Worm (Caenorhabditis elegans) whole organism, young adult: ENCODE results near the gene C50F4.9.

ENCODE experiments used
- B0035.1 ChIP-seq: sonication (generic microtip); optimal IDR thresholded peaks from 2 replicates; lab custom pipeline; 2016; ENCODE audit warnings: missing genetic modification characterization, mild to moderate bottlenecking, missing compliant biosample characterization, missing genotype, missing genetic modification reagents
- B0336.3 ChIP-seq: fragments of 200-800 bp; sonication (Bioruptor generic); IDR thresholded peaks from 2 replicates; pipeline ENCODE4 v1.3.6; 2022; ENCODE audit warnings: missing genetic modification characterization, missing compliant biosample characterization
- C17E4.6 ChIP-seq: fragments of 200-800 bp; sonication (Bioruptor generic); IDR thresholded peaks from 2 replicates; pipeline ENCODE4 v1.3.6; 2022; ENCODE audit warnings: missing genetic modification reagents, missing genetic modification characterization, missing compliant biosample characterization
- F33H1.4 ChIP-seq: fragments of 200-800 bp; sonication (Bioruptor generic); IDR thresholded peaks from 2 replicates; pipeline ENCODE4 v1.3.6; 2022; ENCODE audit warnings: missing genetic modification reagents, missing genetic modification characterization, missing compliant biosample characterization
- Y53F4B.3 ChIP-seq: fragments of 200-800 bp; sonication (Bioruptor generic); IDR thresholded peaks from 2 replicates; pipeline ENCODE4 v1.3.6; 2022; ENCODE audit warnings: missing genetic modification reagents, missing genetic modification characterization, missing compliant biosample characterization
- Y53G8AR.9 ChIP-seq: fragments of 200-800 bp; sonication (Bioruptor generic); conservative IDR thresholded peaks from 2 replicates; pipeline ENCODE4 v1.3.6; 2022; ENCODE audit warnings: missing genetic modification reagents, missing genetic modification characterization, missing compliant biosample characterization
- atf-7 ChIP-seq: sonication (generic microtip); optimal IDR thresholded peaks from 2 replicates; lab custom pipeline; 2017; ENCODE audit warnings: mild to moderate bottlenecking, missing genetic modification characterization, missing compliant biosample characterization
- cebp-1 ChIP-seq, 2 experiments: fragments of 200-800 bp in 1 of 2; sonication (Bioruptor generic) in 1 of 2; sonication (generic microtip) in 1 of 2; IDR thresholded peaks in 1 of 2; optimal IDR thresholded peaks in 1 of 2; 2 replicates each; pipeline versions ENCODE4 v1.3.6 to Lab custom; 2017 to 2022; ENCODE audit warnings: missing compliant biosample characterization in 2 of 2, missing genetic modification characterization in 2 of 2, mild to moderate bottlenecking in 1 of 2, missing genetic modification reagents in 1 of 2, moderate library complexity in 1 of 2
- ceh-27 ChIP-seq: fragments of 200-800 bp; sonication (Bioruptor generic); optimal IDR thresholded peaks from 2 replicates; lab custom pipeline; 2018; ENCODE audit warnings: mild to moderate bottlenecking, missing genetic modification characterization, moderate library complexity, missing compliant biosample characterization
- ets-4 ChIP-seq: fragments of 200-800 bp; sonication (Bioruptor generic); optimal IDR thresholded peaks from 2 replicates; lab custom pipeline; 2018; ENCODE audit warnings: mild to moderate bottlenecking, missing genetic modification characterization, missing compliant biosample characterization
- him-1 ChIP-seq: sonication (generic microtip); optimal IDR thresholded peaks from 2 replicates; lab custom pipeline; 2016; ENCODE audit warnings: missing genotype, missing genetic modification reagents, missing genetic modification characterization, missing compliant biosample characterization
- hrde-1 ChIP-seq: sonication (generic microtip); optimal IDR thresholded peaks from 2 replicates; lab custom pipeline; 2016; ENCODE audit warnings: missing genetic modification characterization, mild to moderate bottlenecking, missing compliant biosample characterization, moderate library complexity, missing genotype, missing genetic modification reagents, borderline replicate concordance
- let-526 ChIP-seq: fragments of 200-800 bp; sonication (Bioruptor generic); IDR thresholded peaks from 2 replicates; pipeline ENCODE4 v1.3.6; 2022; ENCODE audit warnings: missing genetic modification reagents, missing genetic modification characterization, missing compliant biosample characterization
- madf-10 ChIP-seq: sonication (generic microtip); optimal IDR thresholded peaks from 2 replicates; lab custom pipeline; 2016; ENCODE audit warnings: mild to moderate bottlenecking, missing genetic modification characterization, missing compliant biosample characterization
- madf-3 ChIP-seq: fragments of 200-800 bp; sonication (Bioruptor generic); IDR thresholded peaks from 2 replicates; pipeline ENCODE4 v1.3.6; 2022; ENCODE audit warnings: missing genetic modification reagents, missing genetic modification characterization, missing compliant biosample characterization
- madf-6 ChIP-seq: fragments of 200-800 bp; sonication (Bioruptor generic); IDR thresholded peaks from 2 replicates; pipeline ENCODE4 v1.3.6; 2022; ENCODE audit warnings: missing genetic modification reagents, missing genetic modification characterization, missing compliant biosample characterization
- madf-8 ChIP-seq: fragments of 200-800 bp; sonication (Bioruptor generic); conservative IDR thresholded peaks from 2 replicates; pipeline ENCODE4 v1.3.6; 2022; ENCODE audit warnings: missing genetic modification reagents, missing genetic modification characterization, missing compliant biosample characterization
- mcd-1 ChIP-seq: fragments of 200-800 bp; sonication (Bioruptor generic); IDR thresholded peaks from 2 replicates; pipeline ENCODE4 v1.3.6; 2022; ENCODE audit warnings: missing genetic modification reagents, missing genetic modification characterization, missing compliant biosample characterization
- nfya-1 ChIP-seq: sonication (generic microtip); optimal IDR thresholded peaks from 2 replicates; lab custom pipeline; 2017; ENCODE audit warnings: antibody characterized with exemption, missing compliant biosample characterization, missing genetic modification characterization, borderline replicate concordance; ENCODE audit not compliant: insufficient read depth
- nfya-2 ChIP-seq: fragments of 200-800 bp; sonication (Bioruptor generic); IDR thresholded peaks from 2 replicates; pipeline ENCODE4 v1.3.6; 2022; ENCODE audit warnings: missing genetic modification reagents, missing genetic modification characterization, missing compliant biosample characterization
- nfyb-1 ChIP-seq: fragments of 200-800 bp; sonication (Bioruptor generic); IDR thresholded peaks from 2 replicates; pipeline ENCODE4 v1.3.6; 2022; ENCODE audit warnings: missing genetic modification reagents, missing genetic modification characterization, missing compliant biosample characterization
- nhr-120 ChIP-seq: fragments of 200-800 bp; sonication (Bioruptor generic); IDR thresholded peaks from 2 replicates; pipeline ENCODE4 v1.3.6; 2022; ENCODE audit warnings: missing genetic modification characterization, missing compliant biosample characterization
- nhr-179 ChIP-seq: sonication (generic microtip); optimal IDR thresholded peaks from 2 replicates; lab custom pipeline; 2016; ENCODE audit warnings: mild to moderate bottlenecking, missing genetic modification characterization, missing compliant biosample characterization
- nhr-80 ChIP-seq: sonication (generic microtip); optimal IDR thresholded peaks from 2 replicates; lab custom pipeline; 2016; ENCODE audit warnings: missing genetic modification characterization, missing compliant biosample characterization
- nhr-90 ChIP-seq: sonication (generic microtip); optimal IDR thresholded peaks from 2 replicates; lab custom pipeline; 2016; ENCODE audit warnings: missing genotype, mild to moderate bottlenecking, missing genetic modification characterization, missing compliant biosample characterization
- rec-8 ChIP-seq, 2 experiments: sonication (generic microtip); optimal IDR thresholded peaks; 2 replicates each; lab custom pipeline; 2016; ENCODE audit warnings: mild to moderate bottlenecking in 2 of 2, missing genetic modification characterization in 2 of 2, missing genetic modification reagents in 2 of 2, missing genotype in 2 of 2, missing biosample characterization in 1 of 2, missing compliant biosample characterization in 1 of 2, moderate library complexity in 1 of 2
- rpc-1 ChIP-seq, 2 experiments: fragments of 150-350 bp in 1 of 2; sonication (generic microtip) in 1 of 2; optimal IDR thresholded peaks; 2 replicates each; lab custom pipeline; 2014 to 2018; ENCODE audit warnings: missing biosample characterization in 1 of 2, missing genetic modification characterization in 1 of 2, missing genetic modification reagents in 1 of 2, missing genotype in 1 of 2
- snpc-1.1 ChIP-seq: sonication (generic microtip); optimal IDR thresholded peaks from 2 replicates; lab custom pipeline; 2017; ENCODE audit warnings: missing genetic modification characterization, mild to moderate bottlenecking, missing compliant biosample characterization, antibody characterized with exemption, moderate library complexity, missing genotype, missing genetic modification reagents; ENCODE audit not compliant: insufficient read depth
- snpc-1.3 ChIP-seq: sonication (generic microtip); optimal IDR thresholded peaks from 2 replicates; lab custom pipeline; 2017; ENCODE audit warnings: missing genetic modification characterization, mild to moderate bottlenecking, missing compliant biosample characterization, antibody characterized with exemption, moderate library complexity, missing genotype, missing genetic modification reagents; ENCODE audit not compliant: insufficient read depth
- tbx-9 ChIP-seq: sonication (generic microtip); optimal IDR thresholded peaks from 2 replicates; lab custom pipeline; 2016; ENCODE audit warnings: borderline replicate concordance, missing genetic modification characterization, inconsistent platforms, missing compliant biosample characterization
- unc-62 ChIP-seq: fragments of 150-350 bp; optimal IDR thresholded peaks from 2 replicates; lab custom pipeline; 2014; ENCODE audit warnings: missing biosample characterization, missing genetic modification reagents, missing genetic modification characterization
- zfh-2 ChIP-seq: fragments of 200-800 bp; sonication (Bioruptor generic); conservative IDR thresholded peaks from 2 replicates; pipeline ENCODE4 v1.3.6; 2022; ENCODE audit warnings: missing genetic modification reagents, missing genetic modification characterization, missing compliant biosample characterization
- zim-3 ChIP-seq: sonication (generic microtip); optimal IDR thresholded peaks from 2 replicates; lab custom pipeline; 2017; ENCODE audit warnings: mild to moderate bottlenecking, missing genetic modification characterization, moderate library complexity, missing compliant biosample characterization
- ztf-22 ChIP-seq: fragments of 200-800 bp; sonication (Bioruptor generic); optimal IDR thresholded peaks from 2 replicates; lab custom pipeline; 2018; ENCODE audit warnings: mild to moderate bottlenecking, missing genetic modification characterization, moderate library complexity, missing compliant biosample characterization
- ztf-28 ChIP-seq: fragments of 200-800 bp; sonication (Bioruptor generic); IDR thresholded peaks from 2 replicates; pipeline ENCODE4 v1.3.6; 2022; ENCODE audit warnings: missing genetic modification reagents, missing genetic modification characterization, missing compliant biosample characterization
- ztf-3 ChIP-seq: fragments of 200-800 bp; sonication (Bioruptor generic); optimal IDR thresholded peaks from 2 replicates; lab custom pipeline; 2018; ENCODE audit warnings: mild to moderate bottlenecking, missing genetic modification characterization, missing compliant biosample characterization
- ztf-6 ChIP-seq: fragments of 200-800 bp; sonication (Bioruptor generic); IDR thresholded peaks from 2 replicates; pipeline ENCODE4 v1.3.6; 2022; ENCODE audit warnings: missing genetic modification reagents, missing genetic modification characterization, missing compliant biosample characterization

Gene C50F4.9

ce11 chrV:9491440-9492160, 32.4 kb downstream of the C50F4.9 start, which contains the start of gene K06A4.7:
TSS of gene K06A4.7 (minus strand) at chrV:9491490.
- TF ChIP-seq C17E4.6 (GFP tag; lab: Robert Waterston, UW) = no peak
- no peak for TF ChIP-seq mcd-1 (GFP tag; lab: Robert Waterston, UW)
- no peak for TF ChIP-seq zfh-2 (GFP tag; lab: Robert Waterston, UW)
- no peak for TF ChIP-seq rec-8 (tag; optimal IDR thresholded peaks at IDR 0.05; lab: Kevin White, UChicago)
- no peak for TF ChIP-seq madf-8
- peak; percentile 63 for TF ChIP-seq nhr-80 (tag; lab: Kevin White, UChicago)
- no peak for TF ChIP-seq hrde-1 (tag; lab: Kevin White, UChicago)
- TF ChIP-seq ztf-6 = no peak
- no peak for TF ChIP-seq madf-10 (tag; lab: Kevin White, UChicago)

ce11 chrV:9489411-9489810, 34.6 kb downstream of the C50F4.9 start, which contains the start of gene K06A4.10:
TSS of gene K06A4.10 (minus strand) at chrV:9489800.
- no peak for TF ChIP-seq snpc-1.1 (tag; lab: Kevin White, UChicago)
- 0 out of 2 replicates have a peak, but pooled peaks have one; percentile 12 for TF ChIP-seq let-526 (GFP tag; lab: Robert Waterston, UW)
- TF ChIP-seq zim-3 (tag; lab: Kevin White, UChicago) = no peak
- peak; percentile 20 for TF ChIP-seq ets-4 (GFP tag; lab: Kevin White, UChicago)
- no peak for TF ChIP-seq nhr-120 (GFP tag; lab: Robert Waterston, UW)
- no peak for TF ChIP-seq B0336.3
- no peak for TF ChIP-seq madf-10 (tag; lab: Kevin White, UChicago)
- no peak for TF ChIP-seq nfya-1 (tag; lab: Kevin White, UChicago)
- TF ChIP-seq rpc-1 (optimal IDR thresholded peaks at IDR 0.05; lab: Kevin White, UChicago) = no peak
- no peak for TF ChIP-seq rpc-1 (tag; optimal IDR thresholded peaks at IDR 0.05; lab: Kevin White, UChicago)
- 0 out of 2 replicates have a peak, but pooled peaks have one; percentile 44 for TF ChIP-seq Y53G8AR.9
- TF ChIP-seq cebp-1 (GFP tag; IDR thresholded peaks at IDR 0.05; lab: Robert Waterston, UW) = no peak
- peak; percentile 26 for TF ChIP-seq cebp-1 (tag; optimal IDR thresholded peaks at IDR 0.05; lab: Kevin White, UChicago)
- no peak for TF ChIP-seq tbx-9 (tag; lab: Kevin White, UChicago)
- TF ChIP-seq nhr-90 = no peak
- no peak for TF ChIP-seq madf-3
- TF ChIP-seq B0035.1 = no peak
- TF ChIP-seq nfyb-1 = no peak
- TF ChIP-seq nhr-179 = no peak
- TF ChIP-seq nfya-2 (GFP tag; lab: Robert Waterston, UW) = no peak
- TF ChIP-seq him-1 (tag; lab: Kevin White, UChicago) = no peak
- TF ChIP-seq unc-62 (GFP tag; lab: Kevin White, UChicago) = no peak
- no peak for TF ChIP-seq F33H1.4 (GFP tag; lab: Robert Waterston, UW)
- no peak for TF ChIP-seq madf-6 (GFP tag; lab: Robert Waterston, UW)
- TF ChIP-seq atf-7 (tag; lab: Kevin White, UChicago) = no peak
- TF ChIP-seq snpc-1.3 (tag; lab: Kevin White, UChicago) = no peak
- TF ChIP-seq ztf-22 (GFP tag; lab: Kevin White, UChicago) = peak; percentile 9
- TF ChIP-seq madf-8 = no peak
- no peak for TF ChIP-seq ztf-3 (GFP tag; lab: Kevin White, UChicago)
- no peak for TF ChIP-seq ztf-28 (GFP tag; lab: Robert Waterston, UW)
- no peak for TF ChIP-seq Y53F4B.3 (GFP tag; lab: Robert Waterston, UW)
- TF ChIP-seq ceh-27 (GFP tag; lab: Kevin White, UChicago) = no peak
- TF ChIP-seq nhr-80 (tag; lab: Kevin White, UChicago) = peak; percentile 63
